Worm (Caenorhabditis elegans) whole organism, early embryonic: ENCODE results near the gene xol-1.

Source experiments
- B0310.2 ChIP-seq: sonication (generic microtip); optimal IDR thresholded peaks from 2 replicates; lab custom pipeline; 2016; ENCODE audit warnings: mild to moderate bottlenecking, missing genetic modification characterization, missing compliant biosample characterization
- F13C5.2 ChIP-seq: sonication (generic microtip); optimal IDR thresholded peaks from 2 replicates; lab custom pipeline; 2017; ENCODE audit warnings: mild to moderate bottlenecking, missing genetic modification characterization, inconsistent platforms, missing compliant biosample characterization
- aly-1 ChIP-seq: sonication (generic microtip); optimal IDR thresholded peaks from 2 replicates; lab custom pipeline; 2016; ENCODE audit warnings: missing genetic modification characterization, missing compliant biosample characterization
- ama-1 ChIP-seq: fragments of 150-350 bp; optimal IDR thresholded peaks from 2 replicates; lab custom pipeline; 2014
- ceh-13 ChIP-seq: fragments of 200-800 bp; sonication (Bioruptor generic); optimal IDR thresholded peaks from 2 replicates; lab custom pipeline; 2018; ENCODE audit warnings: mild to moderate bottlenecking, missing genetic modification characterization, missing compliant biosample characterization
- ceh-36 ChIP-seq: sonication (generic microtip); optimal IDR thresholded peaks from 2 replicates; lab custom pipeline; 2016; ENCODE audit warnings: missing genetic modification characterization, inconsistent platforms, missing compliant biosample characterization
- ets-7 ChIP-seq: sonication (generic microtip); optimal IDR thresholded peaks from 2 replicates; lab custom pipeline; 2016; ENCODE audit warnings: missing genotype, missing genetic modification characterization, missing compliant biosample characterization
- flt-1 ChIP-seq: fragments of 200-800 bp; sonication (Bioruptor generic); IDR thresholded peaks from 2 replicates; pipeline ENCODE4 v1.3.6; 2022; ENCODE audit warnings: missing genetic modification characterization, missing compliant biosample characterization
- hmbx-1 ChIP-seq: sonication (generic microtip); optimal IDR thresholded peaks from 2 replicates; lab custom pipeline; 2016; ENCODE audit warnings: mild to moderate bottlenecking, missing genetic modification characterization, missing compliant biosample characterization
- hmg-4 ChIP-seq: fragments of 200-800 bp; sonication (Bioruptor generic); optimal IDR thresholded peaks from 2 replicates; lab custom pipeline; 2018; ENCODE audit warnings: mild to moderate bottlenecking, missing genetic modification characterization, missing compliant biosample characterization
- hnd-1 ChIP-seq: sonication (generic microtip); optimal IDR thresholded peaks from 2 replicates; lab custom pipeline; 2016; ENCODE audit warnings: missing genetic modification characterization, missing compliant biosample characterization
- pes-1 ChIP-seq: fragments of 200-800 bp; sonication (Bioruptor generic); IDR thresholded peaks from 2 replicates; pipeline ENCODE4 v1.3.6; 2022; ENCODE audit warnings: missing genetic modification reagents, missing genetic modification characterization, missing compliant biosample characterization
- scrt-1 ChIP-seq: fragments of 200-800 bp; sonication (Bioruptor generic); IDR thresholded peaks from 2 replicates; pipeline ENCODE4 v1.3.6; 2022; ENCODE audit warnings: missing genetic modification characterization, missing compliant biosample characterization
- sea-1 ChIP-seq: fragments of 200-800 bp; sonication (Bioruptor generic); conservative IDR thresholded peaks from 2 replicates; pipeline ENCODE4 v1.3.6; 2022; ENCODE audit warnings: missing genetic modification characterization, missing compliant biosample characterization
- tbx-11 ChIP-seq: fragments of 200-800 bp; sonication (Bioruptor generic); IDR thresholded peaks from 2 replicates; pipeline ENCODE4 v1.3.6; 2022; ENCODE audit warnings: missing genetic modification characterization, missing compliant biosample characterization
- tbx-37 ChIP-seq: fragments of 200-800 bp; sonication (Bioruptor generic); conservative IDR thresholded peaks from 2 replicates; pipeline ENCODE4 v1.3.6; 2022; ENCODE audit warnings: missing genetic modification reagents, missing genetic modification characterization, missing compliant biosample characterization
- tra-4 ChIP-seq: sonication (generic microtip); optimal IDR thresholded peaks from 2 replicates; lab custom pipeline; 2017; ENCODE audit warnings: missing genetic modification characterization, missing compliant biosample characterization

Gene xol-1

DNA sequence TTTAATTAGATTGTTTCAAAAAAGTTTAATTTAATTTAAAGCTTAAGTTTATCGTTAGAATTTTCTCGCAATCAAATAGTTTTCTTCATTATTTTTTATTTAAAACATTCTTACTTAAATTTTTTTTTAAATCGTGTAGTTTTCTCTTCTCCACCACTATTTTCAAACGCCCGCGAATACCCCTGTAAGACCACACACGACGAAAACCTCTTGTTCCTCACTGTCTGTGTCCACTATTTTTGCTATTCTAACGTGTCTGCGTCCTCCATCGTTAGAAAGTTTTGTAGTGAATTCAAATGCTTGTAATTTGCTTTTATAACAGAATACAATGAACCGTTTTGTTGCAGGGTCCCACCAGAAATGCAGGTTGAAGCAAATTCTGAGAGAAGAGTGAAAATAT is at the start of gene xol-1:
TSS of gene xol-1 (plus strand) at position 347 of the 400 bp plus-strand sequence.
- TF ChIP-seq ets-7 (tag; lab: Kevin White, UChicago), result no peak
- no peak for TF ChIP-seq tra-4
- no peak for TF ChIP-seq hmbx-1

DNA sequence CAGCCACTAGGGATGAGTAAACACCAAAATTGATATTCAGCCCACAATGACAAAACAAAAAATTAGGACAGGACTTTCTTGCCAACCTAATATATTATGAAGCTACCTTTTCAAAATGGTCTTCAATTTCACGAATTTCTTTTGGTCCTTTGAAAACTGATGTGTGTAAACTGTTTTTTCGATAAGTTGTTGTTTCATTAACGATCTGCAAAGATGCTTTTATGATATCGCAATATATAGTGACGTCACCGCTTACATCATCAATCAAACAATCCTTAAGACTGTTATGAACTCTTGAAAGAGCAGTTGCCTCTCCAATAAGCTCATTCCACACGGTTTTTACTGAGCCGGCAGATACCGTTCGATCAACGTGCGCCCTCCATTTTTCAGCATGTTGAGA is 49.0 kb upstream of the xol-1 start:
- TF ChIP-seq tra-4 (no peak), hnd-1 (tag; lab: Kevin White, UChicago) (no peak), hmg-4 (GFP tag; lab: Kevin White, UChicago) (no peak), F13C5.2 (tag; lab: Kevin White, UChicago) (no peak), hmbx-1 (no peak), aly-1 (tag; lab: Kevin White, UChicago) (no peak), sea-1 (no peak), ceh-36 (no peak), ceh-13 (GFP tag; lab: Kevin White, UChicago) (no peak), ama-1 (lab: Kevin White, UChicago) (no peak), flt-1 (GFP tag; lab: Robert Waterston, UW) (no peak), B0310.2 (tag; lab: Kevin White, UChicago) (no peak), tbx-11 (no peak), scrt-1 (GFP tag; lab: Robert Waterston, UW) (no peak), ets-7 (tag; lab: Kevin White, UChicago) (no peak), pes-1 (GFP tag; lab: Robert Waterston, UW) (no peak)

DNA sequence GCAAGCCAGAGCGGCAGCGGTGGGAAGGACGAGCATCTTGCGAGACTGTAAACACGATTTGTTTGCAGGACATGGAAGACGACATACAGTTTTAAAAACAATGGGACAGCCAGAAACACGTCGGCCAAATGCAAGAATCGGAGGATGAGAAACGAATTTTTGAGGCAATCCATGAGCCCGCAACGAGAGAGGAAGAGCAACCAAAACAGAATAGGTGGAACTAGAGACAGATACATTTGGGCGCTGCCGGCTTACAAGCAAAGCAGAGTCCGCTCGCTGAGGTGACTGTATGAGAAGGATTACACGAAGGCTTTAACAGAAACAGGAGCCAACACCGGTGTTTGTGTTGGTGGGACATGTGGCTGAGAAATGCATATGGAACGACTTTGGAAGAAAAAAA is 46.6 kb upstream of the xol-1 start:
- no peak for TF ChIP-seq sea-1
- no peak for TF ChIP-seq aly-1 (tag; lab: Kevin White, UChicago)
- no peak for TF ChIP-seq ceh-36
- no peak for TF ChIP-seq F13C5.2 (tag; lab: Kevin White, UChicago)
- no peak for TF ChIP-seq hmbx-1
- TF ChIP-seq ceh-13 (GFP tag; lab: Kevin White, UChicago), result no peak
- no peak for TF ChIP-seq tbx-37

DNA sequence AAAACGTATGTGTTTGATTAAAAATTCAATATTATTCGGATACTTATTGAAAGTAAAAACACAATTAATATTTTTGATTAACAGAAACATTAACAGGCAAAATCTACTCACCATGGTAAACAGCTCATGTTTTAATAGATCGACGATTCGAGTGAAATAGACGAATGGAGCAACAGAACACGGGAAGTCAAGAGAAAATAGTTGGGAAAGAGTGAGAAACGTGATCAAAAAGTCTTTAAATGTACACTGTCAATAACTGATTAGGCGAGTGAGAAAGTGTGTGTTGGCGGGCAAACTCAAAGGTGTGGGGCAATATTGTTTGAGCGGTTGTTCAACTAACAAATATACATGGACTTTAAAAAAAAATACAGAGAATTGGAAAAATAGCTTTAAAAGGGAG is 43.1 kb upstream of the xol-1 start, which contains the start of gene sdpn-1:
TSS of gene sdpn-1 (minus strand) at position 262 of the 400 bp plus-strand sequence.
- no peak for TF ChIP-seq ceh-13 (GFP tag; lab: Kevin White, UChicago)
- TF ChIP-seq sea-1, result no peak
- no peak for TF ChIP-seq pes-1 (GFP tag; lab: Robert Waterston, UW)
- TF ChIP-seq scrt-1 (GFP tag; lab: Robert Waterston, UW), result no peak
- no peak for TF ChIP-seq ceh-36
- TF ChIP-seq hmbx-1, result no peak
- TF ChIP-seq B0310.2 (tag; lab: Kevin White, UChicago), result no peak
- TF ChIP-seq ama-1 (lab: Kevin White, UChicago), result no peak
- no peak for TF ChIP-seq tbx-11
- no peak for TF ChIP-seq ets-7 (tag; lab: Kevin White, UChicago)
- TF ChIP-seq tra-4, result no peak

DNA sequence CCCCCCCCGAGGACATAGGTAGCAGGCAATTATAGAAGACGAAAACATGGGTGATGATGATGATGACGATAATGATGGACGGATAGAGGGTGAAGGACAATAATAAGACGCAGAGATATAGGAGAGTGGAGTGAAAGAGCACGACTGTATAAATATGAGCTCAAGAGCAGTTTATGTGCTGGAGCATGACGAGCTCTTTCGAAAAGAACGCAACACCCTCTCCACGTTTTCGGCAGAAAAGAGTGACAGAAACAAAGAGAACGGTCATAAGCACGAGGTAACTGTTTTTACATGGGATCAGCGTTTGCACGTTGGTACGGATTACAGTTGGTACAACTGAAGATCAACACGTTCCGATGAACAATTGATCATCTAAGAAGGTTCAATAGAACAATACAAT is 42.2 kb upstream of the xol-1 start:
- TF ChIP-seq B0310.2 (tag; lab: Kevin White, UChicago) (no peak), ceh-36 (no peak), sea-1 (no peak), flt-1 (GFP tag; lab: Robert Waterston, UW) (no peak), tbx-11 (no peak), aly-1 (tag; lab: Kevin White, UChicago) (no peak), F13C5.2 (tag; lab: Kevin White, UChicago) (no peak), tbx-37 (no peak), pes-1 (GFP tag; lab: Robert Waterston, UW) (no peak), hnd-1 (tag; lab: Kevin White, UChicago) (no peak), scrt-1 (GFP tag; lab: Robert Waterston, UW) (no peak), ets-7 (tag; lab: Kevin White, UChicago) (no peak), ceh-13 (GFP tag; lab: Kevin White, UChicago) (no peak), tra-4 (no peak), hmg-4 (GFP tag; lab: Kevin White, UChicago) (no peak), hmbx-1 (no peak), ama-1 (lab: Kevin White, UChicago) (no peak)

DNA sequence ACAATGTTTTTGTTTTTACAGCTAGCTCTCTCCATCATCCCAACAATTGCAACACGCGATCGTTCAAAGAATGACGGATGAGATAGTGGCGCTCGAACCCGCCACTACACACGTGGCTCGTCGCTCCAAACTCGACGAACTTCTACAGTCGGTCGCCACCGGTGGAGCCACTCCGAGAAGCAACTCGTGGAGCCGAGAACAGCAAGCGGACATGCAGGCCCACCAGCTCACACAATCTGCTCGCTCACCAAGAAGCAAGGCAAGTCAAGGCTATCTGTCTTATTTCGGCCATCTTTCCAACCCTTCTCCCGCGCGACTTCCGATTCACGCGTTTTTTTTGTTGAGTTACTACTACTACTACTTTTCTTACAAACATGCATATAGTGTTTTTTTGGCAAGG is 37.5 kb upstream of the xol-1 start, which contains the start of the genes F45E1.1 and F45E1.2:
TSS of gene F45E1.1 (plus strand) at position 20 of the 400 bp plus-strand sequence.
TSS of gene F45E1.2 (plus strand) at position 71 of the 400 bp plus-strand sequence.
- no peak for TF ChIP-seq sea-1
- TF ChIP-seq tbx-11, result no peak
- no peak for TF ChIP-seq tbx-37
- no peak for TF ChIP-seq B0310.2 (tag; lab: Kevin White, UChicago)
- TF ChIP-seq hmbx-1, result no peak
- TF ChIP-seq pes-1 (GFP tag; lab: Robert Waterston, UW), result no peak
- no peak for TF ChIP-seq hmg-4 (GFP tag; lab: Kevin White, UChicago)
- TF ChIP-seq aly-1 (tag; lab: Kevin White, UChicago), result no peak
- no peak for TF ChIP-seq ets-7 (tag; lab: Kevin White, UChicago)
- no peak for TF ChIP-seq scrt-1 (GFP tag; lab: Robert Waterston, UW)

DNA sequence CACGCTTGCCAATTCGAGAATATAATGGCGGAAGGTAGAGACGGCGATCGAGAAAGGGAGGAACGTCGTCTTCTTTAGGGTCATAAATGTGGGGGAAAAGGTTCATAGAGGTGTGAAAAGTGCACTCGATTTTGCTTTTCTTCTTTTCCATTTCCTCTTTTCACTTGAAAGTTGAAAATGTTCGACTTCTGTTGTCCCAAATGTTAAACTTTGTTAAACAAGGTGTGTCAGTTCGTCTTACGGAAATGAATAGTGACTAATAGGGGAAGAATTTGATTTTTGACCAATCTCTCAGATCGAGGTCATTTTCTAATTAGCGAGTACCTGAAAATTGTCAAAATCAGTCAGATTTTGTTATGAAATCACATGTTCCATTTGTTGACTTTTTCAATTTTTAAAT is 36.3 kb upstream of the xol-1 start:
- no peak for TF ChIP-seq ceh-13 (GFP tag; lab: Kevin White, UChicago)
- no peak for TF ChIP-seq tbx-11
- TF ChIP-seq hmg-4 (GFP tag; lab: Kevin White, UChicago), result no peak
- TF ChIP-seq sea-1, result no peak
- no peak for TF ChIP-seq scrt-1 (GFP tag; lab: Robert Waterston, UW)
- no peak for TF ChIP-seq B0310.2 (tag; lab: Kevin White, UChicago)
- no peak for TF ChIP-seq hnd-1 (tag; lab: Kevin White, UChicago)
- no peak for TF ChIP-seq tbx-37
- no peak for TF ChIP-seq ceh-36
- no peak for TF ChIP-seq ets-7 (tag; lab: Kevin White, UChicago)
- TF ChIP-seq F13C5.2 (tag; lab: Kevin White, UChicago), result no peak
- no peak for TF ChIP-seq aly-1 (tag; lab: Kevin White, UChicago)
- TF ChIP-seq tra-4, result no peak

DNA sequence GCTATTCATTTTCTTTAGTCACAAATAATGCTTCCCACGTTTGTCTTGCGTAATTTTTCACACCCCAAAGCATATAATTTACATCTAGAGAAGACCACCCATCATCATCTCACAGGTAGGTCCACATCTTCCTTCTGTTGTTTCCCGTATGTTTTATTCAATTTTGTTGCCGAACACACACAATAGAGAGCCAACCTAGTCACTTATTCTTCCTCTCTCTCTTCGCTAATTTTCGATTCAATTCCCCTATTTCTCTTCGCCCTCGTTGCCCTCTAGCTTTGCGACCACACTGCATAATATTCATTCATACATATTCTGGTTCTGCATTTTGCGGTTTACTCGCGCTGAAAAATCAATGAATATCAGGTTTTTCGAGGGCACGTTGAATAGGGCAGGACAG is 35.1 kb upstream of the xol-1 start:
- no peak for TF ChIP-seq ceh-13 (GFP tag; lab: Kevin White, UChicago)
- TF ChIP-seq sea-1, result no peak
- TF ChIP-seq ets-7 (tag; lab: Kevin White, UChicago), result no peak
- TF ChIP-seq ceh-36, result no peak
- no peak for TF ChIP-seq tbx-37
- TF ChIP-seq pes-1 (GFP tag; lab: Robert Waterston, UW), result no peak
- TF ChIP-seq hmbx-1, result no peak
- no peak for TF ChIP-seq F13C5.2 (tag; lab: Kevin White, UChicago)
- no peak for TF ChIP-seq B0310.2 (tag; lab: Kevin White, UChicago)
- TF ChIP-seq tra-4, result no peak
- TF ChIP-seq tbx-11, result no peak
- TF ChIP-seq hnd-1 (tag; lab: Kevin White, UChicago), result no peak
- TF ChIP-seq aly-1 (tag; lab: Kevin White, UChicago), result no peak
- no peak for TF ChIP-seq scrt-1 (GFP tag; lab: Robert Waterston, UW)
- no peak for TF ChIP-seq ama-1 (lab: Kevin White, UChicago)
- TF ChIP-seq flt-1 (GFP tag; lab: Robert Waterston, UW), result no peak
- TF ChIP-seq hmg-4 (GFP tag; lab: Kevin White, UChicago), result no peak
